Fruit fly (Drosophila melanogaster): ENCODE data around the gene wake.

Gene wake

DNA sequence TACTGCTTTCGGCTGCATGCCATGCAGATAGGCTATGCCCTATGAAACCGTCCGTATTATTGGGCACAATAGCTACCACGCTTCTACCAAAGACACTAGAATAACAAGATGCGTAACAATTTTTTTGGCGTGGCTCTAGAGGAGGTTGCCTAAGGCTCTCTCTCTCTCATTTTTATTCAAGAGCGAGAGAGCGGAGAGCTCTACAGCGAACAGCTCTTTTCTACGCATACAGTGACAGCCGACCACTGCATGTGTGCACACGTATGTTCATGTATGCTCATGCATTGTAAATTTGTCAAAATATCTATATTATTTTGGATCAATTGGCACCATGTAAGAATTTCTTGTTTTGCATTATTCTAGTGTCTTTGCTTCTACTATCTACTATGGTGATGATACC lies 93.4 kb downstream of the wake start:
- TF ChIP-seq CG17806 (tag; optimal IDR thresholded peaks at IDR 0.05) (no peak), Pif1A (GFP tag; optimal IDR thresholded peaks at IDR 0.05) (no peak), CG34367 (tag; optimal IDR thresholded peaks at IDR 0.05) (no peak)
